Fruit fly (Drosophila melanogaster) whole organism, embryonic: ENCODE results near the gene Upf1.
A peak's percentile ranks its signal among the peaks of the same experiment; 100 is the strongest.

Experiments used
- Antp ChIP-seq: fragments of 200-800 bp; sonication (Bioruptor generic); optimal IDR thresholded peaks from 3 replicates; lab custom pipeline; 2016; ENCODE audit warnings: missing biosample characterization, missing genetic modification characterization
- Blimp-1 ChIP-seq: fragments of 200-800 bp; sonication (Bioruptor generic); optimal IDR thresholded peaks from 3 replicates; lab custom pipeline; 2018; ENCODE audit warnings: missing biosample characterization, missing genetic modification characterization, mild to moderate bottlenecking, moderate library complexity, missing genetic modification reagents
- CG10979 ChIP-seq: fragments of 200-800 bp; sonication (Bioruptor generic); optimal IDR thresholded peaks from 2 replicates; lab custom pipeline; 2018; ENCODE audit warnings: missing biosample characterization, mild to moderate bottlenecking, missing genetic modification characterization, moderate library complexity
- CG13775 ChIP-seq: fragments of 200-800 bp; sonication (Bioruptor generic); optimal IDR thresholded peaks from 3 replicates; lab custom pipeline; 2017; ENCODE audit warnings: missing biosample characterization, mild to moderate bottlenecking, missing genetic modification characterization
- CG17359 ChIP-seq: fragments of 200-800 bp; sonication (Bioruptor generic); optimal IDR thresholded peaks from 3 replicates; lab custom pipeline; 2018; ENCODE audit warnings: missing biosample characterization, mild to moderate bottlenecking, missing genetic modification characterization, moderate library complexity
- CG17829 ChIP-seq: fragments of 200-800 bp; optimal IDR thresholded peaks from 2 replicates; lab custom pipeline; 2019; ENCODE audit warnings: missing biosample characterization, mild to moderate bottlenecking, missing genetic modification characterization, moderate library complexity
- CG1792 ChIP-seq: fragments of 200-800 bp; sonication (Bioruptor generic); optimal IDR thresholded peaks from 2 replicates; lab custom pipeline; 2016; ENCODE audit warnings: missing biosample characterization, missing genetic modification characterization
- CG18764 ChIP-seq: fragments of 200-800 bp; sonication (Bioruptor generic); optimal IDR thresholded peaks from 3 replicates; lab custom pipeline; 2016; ENCODE audit warnings: missing biosample characterization, missing genetic modification characterization
- CG2120 ChIP-seq: fragments of 200-800 bp; sonication (Bioruptor generic); optimal IDR thresholded peaks from 3 replicates; lab custom pipeline; 2016; ENCODE audit warnings: missing biosample characterization, missing genetic modification characterization
- CG2202 ChIP-seq: fragments of 200-800 bp; sonication (Bioruptor generic); optimal IDR thresholded peaks from 2 replicates; lab custom pipeline; 2018; ENCODE audit warnings: missing biosample characterization, mild to moderate bottlenecking, missing genetic modification characterization
- CG2678 ChIP-seq: fragments of 200-800 bp; sonication (Bioruptor generic); optimal IDR thresholded peaks from 3 replicates; lab custom pipeline; 2019; ENCODE audit warnings: missing biosample characterization, mild to moderate bottlenecking, missing genetic modification characterization, moderate library complexity
- CG31388 ChIP-seq: fragments of 200-800 bp; sonication (Bioruptor generic); optimal IDR thresholded peaks from 2 replicates; lab custom pipeline; 2016; ENCODE audit warnings: missing biosample characterization, missing genetic modification characterization
- CG31441 ChIP-seq: fragments of 200-800 bp; sonication (Bioruptor generic); IDR thresholded peaks from 2 replicates; pipeline ENCODE4 v1.3.6; 2022; ENCODE audit warnings: missing biosample characterization, missing genetic modification characterization
- CG32767 ChIP-seq: fragments of 200-800 bp; sonication (Bioruptor generic); IDR thresholded peaks from 2 replicates; pipeline ENCODE4 v1.3.6; 2022; ENCODE audit warnings: missing biosample characterization, missing genetic modification characterization
- CG33557 ChIP-seq: fragments of 200-800 bp; sonication (Bioruptor generic); optimal IDR thresholded peaks from 2 replicates; lab custom pipeline; 2019; ENCODE audit warnings: missing biosample characterization, mild to moderate bottlenecking, missing genetic modification characterization, moderate library complexity
- CG34376 ChIP-seq: fragments of 200-800 bp; sonication (Bioruptor generic); optimal IDR thresholded peaks from 2 replicates; lab custom pipeline; 2018; ENCODE audit warnings: missing biosample characterization, mild to moderate bottlenecking, missing genetic modification characterization
- CG7357 ChIP-seq: fragments of 200-800 bp; sonication (Bioruptor generic); IDR thresholded peaks from 3 replicates; pipeline ENCODE4 v1.3.6; 2022; ENCODE audit warnings: missing biosample characterization, missing genetic modification characterization
- CG7963 ChIP-seq: fragments of 200-800 bp; sonication (Bioruptor generic); IDR thresholded peaks from 3 replicates; pipeline ENCODE4 v1.3.6; 2022; ENCODE audit warnings: missing biosample characterization, missing genetic modification characterization; ENCODE audit not compliant: partially characterized antibody
- CHES-1-like ChIP-seq: fragments of 200-800 bp; sonication (Bioruptor generic); optimal IDR thresholded peaks from 2 replicates; lab custom pipeline; 2016; ENCODE audit warnings: missing biosample characterization, missing genetic modification characterization
- Chrac-16 ChIP-seq: fragments of 200-800 bp; sonication (Bioruptor generic); optimal IDR thresholded peaks from 3 replicates; lab custom pipeline; 2016; ENCODE audit warnings: missing biosample characterization, missing genetic modification characterization
- Dp ChIP-seq: fragments of 200-800 bp; sonication (Bioruptor generic); optimal IDR thresholded peaks from 2 replicates; lab custom pipeline; 2018; ENCODE audit warnings: missing biosample characterization, mild to moderate bottlenecking, missing genetic modification characterization, moderate library complexity
- Lpt ChIP-seq: fragments of >200 bp; optimal IDR thresholded peaks from 2 replicates; lab custom pipeline; 2018; ENCODE audit warnings: missing biosample characterization, missing genetic modification characterization
- Mad ChIP-seq: fragments of 200-800 bp; sonication (Bioruptor generic); optimal IDR thresholded peaks from 2 replicates; lab custom pipeline; 2016; ENCODE audit warnings: missing biosample characterization, missing genetic modification characterization
- NC2β ChIP-seq: fragments of 200-800 bp; sonication (Bioruptor generic); optimal IDR thresholded peaks from 2 replicates; lab custom pipeline; 2016; ENCODE audit warnings: missing biosample characterization, missing genetic modification characterization
- NfI ChIP-seq: fragments of 200-800 bp; sonication (Bioruptor generic); optimal IDR thresholded peaks from 3 replicates; lab custom pipeline; 2018; ENCODE audit warnings: missing biosample characterization, mild to moderate bottlenecking, missing genetic modification characterization, moderate library complexity
- Sox102F ChIP-seq: fragments of 200-800 bp; sonication (Bioruptor generic); optimal IDR thresholded peaks from 2 replicates; lab custom pipeline; 2018; ENCODE audit warnings: missing biosample characterization, mild to moderate bottlenecking, missing genetic modification characterization, moderate library complexity
- Sry-β ChIP-seq: fragments of 200-800 bp; sonication (Bioruptor generic); optimal IDR thresholded peaks from 2 replicates; lab custom pipeline; 2018; ENCODE audit warnings: missing biosample characterization, mild to moderate bottlenecking, missing genetic modification characterization, moderate library complexity
- TFAM ChIP-seq: fragments of 200-800 bp; sonication (Bioruptor generic); optimal IDR thresholded peaks from 2 replicates; lab custom pipeline; 2017; ENCODE audit warnings: missing biosample characterization, missing genetic modification characterization, inconsistent platforms
- Tbp ChIP-seq: fragments of >200 bp; optimal IDR thresholded peaks from 2 replicates; lab custom pipeline; 2018; ENCODE audit warnings: missing biosample characterization, missing genetic modification characterization
- al ChIP-seq: fragments of 200-800 bp; sonication (Bioruptor generic); IDR thresholded peaks from 2 replicates; pipeline ENCODE4 v1.3.6; 2022; ENCODE audit warnings: missing biosample characterization, missing genetic modification characterization
- cato ChIP-seq: fragments of 200-800 bp; sonication (Bioruptor generic); optimal IDR thresholded peaks from 2 replicates; lab custom pipeline; 2016; ENCODE audit warnings: missing biosample characterization, missing genetic modification characterization, borderline replicate concordance
- danr ChIP-seq: fragments of 200-800 bp; sonication (Bioruptor generic); IDR thresholded peaks from 2 replicates; pipeline ENCODE4 v1.3.6; 2022; ENCODE audit warnings: missing biosample characterization, missing genetic modification characterization
- dmrt11E ChIP-seq: fragments of 200-800 bp; sonication (Bioruptor generic); optimal IDR thresholded peaks from 3 replicates; lab custom pipeline; 2018; ENCODE audit warnings: missing biosample characterization, mild to moderate bottlenecking, missing genetic modification characterization, moderate library complexity
- fd96Cb ChIP-seq: fragments of 200-800 bp; sonication (Bioruptor generic); optimal IDR thresholded peaks from 2 replicates; lab custom pipeline; 2018; ENCODE audit warnings: missing biosample characterization, mild to moderate bottlenecking, missing genetic modification characterization, moderate library complexity
- gem ChIP-seq: fragments of 200-800 bp; sonication (Bioruptor generic); optimal IDR thresholded peaks from 2 replicates; lab custom pipeline; 2019; ENCODE audit warnings: missing biosample characterization, mild to moderate bottlenecking, missing genetic modification characterization, moderate library complexity
- hbn ChIP-seq: fragments of 200-800 bp; sonication (Bioruptor generic); IDR thresholded peaks from 2 replicates; pipeline ENCODE4 v1.3.6; 2022; ENCODE audit warnings: missing biosample characterization, missing genetic modification characterization; ENCODE audit not compliant: partially characterized antibody
- ind ChIP-seq: fragments of 200-800 bp; sonication (Bioruptor generic); optimal IDR thresholded peaks from 3 replicates; lab custom pipeline; 2016; ENCODE audit warnings: missing biosample characterization, missing genetic modification characterization
- nom ChIP-seq: fragments of 200-800 bp; sonication (Bioruptor generic); optimal IDR thresholded peaks from 2 replicates; lab custom pipeline; 2017; ENCODE audit warnings: missing biosample characterization, missing genetic modification characterization, mild to moderate bottlenecking, moderate library complexity, missing genetic modification reagents
- oc ChIP-seq: fragments of 200-800 bp; sonication (Bioruptor generic); optimal IDR thresholded peaks from 2 replicates; lab custom pipeline; 2018; ENCODE audit warnings: missing biosample characterization, mild to moderate bottlenecking, missing genetic modification characterization, moderate library complexity
- pan ChIP-seq, 4 experiments: fragments of >200 bp in 3 of 4; fragments of 200-800 bp in 1 of 4; sonication (Bioruptor generic) in 1 of 4; optimal IDR thresholded peaks in 3 of 4; IDR thresholded peaks in 1 of 4; 2 replicates each; pipeline versions ENCODE4 v1.3.6 to Lab custom; 2017 to 2022; ENCODE audit warnings: missing biosample characterization in 2 of 4, missing genetic modification characterization in 2 of 4, mixed read lengths in 1 of 4
- pb ChIP-seq: fragments of 200-800 bp; sonication (Bioruptor generic); optimal IDR thresholded peaks from 3 replicates; lab custom pipeline; 2016; ENCODE audit warnings: missing biosample characterization, missing genetic modification characterization
- peb ChIP-seq: fragments of 200-800 bp; sonication (Bioruptor generic); IDR thresholded peaks from 2 replicates; pipeline ENCODE4 v1.3.6; 2022; ENCODE audit warnings: missing biosample characterization, missing genetic modification characterization
- pfk ChIP-seq: fragments of 200-800 bp; sonication (Bioruptor generic); optimal IDR thresholded peaks from 2 replicates; lab custom pipeline; 2018; ENCODE audit warnings: missing biosample characterization, mild to moderate bottlenecking, missing genetic modification characterization, moderate library complexity
- pita ChIP-seq: fragments of 200-800 bp; sonication (Bioruptor generic); optimal IDR thresholded peaks from 2 replicates; lab custom pipeline; 2017; ENCODE audit warnings: missing biosample characterization, mild to moderate bottlenecking, missing genetic modification characterization
- sc ChIP-seq, 3 experiments: fragments of >200 bp in 2 of 3; fragments of 200-800 bp in 1 of 3; sonication (Bioruptor generic) in 1 of 3; optimal IDR thresholded peaks; 2 replicates in 2 of 3; 3 replicates in 1 of 3; lab custom pipeline; 2017; ENCODE audit warnings: mild to moderate bottlenecking in 1 of 3, missing biosample characterization in 1 of 3, missing genetic modification characterization in 1 of 3, missing genetic modification reagents in 1 of 3
- sug ChIP-seq: fragments of 200-800 bp; optimal IDR thresholded peaks from 2 replicates; lab custom pipeline; 2019; ENCODE audit warnings: missing biosample characterization, mild to moderate bottlenecking, missing genetic modification characterization, moderate library complexity
- trem ChIP-seq: fragments of 200-800 bp; optimal IDR thresholded peaks from 3 replicates; lab custom pipeline; 2019; ENCODE audit warnings: missing biosample characterization, mild to moderate bottlenecking, missing genetic modification characterization, moderate library complexity
- twi ChIP-seq: fragments of 200-800 bp; optimal IDR thresholded peaks from 2 replicates; lab custom pipeline; 2019; ENCODE audit warnings: missing biosample characterization, mild to moderate bottlenecking, missing genetic modification characterization, moderate library complexity

Upf1 gene

dm6 chrX:11854758-11855465, 50.3 kb downstream of the Upf1 start, which contains the start of the genes CG10347 and ATP7 (continued):
- TF ChIP-seq fd96Cb (tag; lab: Kevin White, UChicago): no peak
- TF ChIP-seq gem (tag; lab: Kevin White, UChicago): peak; percentile 49
- TF ChIP-seq NC2β: peak; percentile 51
- TF ChIP-seq ind (GFP tag; lab: Kevin White, UChicago): peak; percentile 21
- TF ChIP-seq CG31388 (GFP tag; lab: Kevin White, UChicago): no peak
- no peak for TF ChIP-seq danr (GFP tag; lab: Robert Waterston, UW)
- TF ChIP-seq dmrt11E: no peak
- TF ChIP-seq peb (GFP tag; lab: Robert Waterston, UW): no peak
- no peak for TF ChIP-seq al
- TF ChIP-seq CHES-1-like (GFP tag; lab: Kevin White, UChicago): peak; percentile 26
- TF ChIP-seq oc (tag; lab: Kevin White, UChicago): no peak
- TF ChIP-seq CG13775 (GFP tag; lab: Kevin White, UChicago): peak; percentile 26
- no peak for TF ChIP-seq CG18764 (GFP tag; lab: Kevin White, UChicago)
- no peak for TF ChIP-seq CG7357 (GFP tag; lab: Robert Waterston, UW)
- no peak for TF ChIP-seq CG10979
- no peak for TF ChIP-seq CG33557
- peak; percentile 47 for TF ChIP-seq nom (GFP tag; lab: Kevin White, UChicago)
- TF ChIP-seq Antp: no peak
- no peak for TF ChIP-seq Blimp-1 (GFP tag; lab: Kevin White, UChicago)
- TF ChIP-seq Lpt (GFP tag; lab: Kevin White, UChicago): no peak
- TF ChIP-seq CG2202: no peak
- peak; percentile 43 for TF ChIP-seq CG2678
- TF ChIP-seq CG7963 (GFP tag; lab: Robert Waterston, UW): peak; percentile 75
- TF ChIP-seq CG17829: peak; percentile 41
- TF ChIP-seq Sox102F: no peak
- TF ChIP-seq NfI (GFP tag; lab: Kevin White, UChicago): no peak
- TF ChIP-seq pita (GFP tag; lab: Kevin White, UChicago): no peak
- TF ChIP-seq CG1792 (GFP tag; lab: Kevin White, UChicago): peak; percentile 11
- peak; percentile 84 for TF ChIP-seq hbn (GFP tag; lab: Robert Waterston, UW)
- TF ChIP-seq Sry-β (GFP tag; lab: Kevin White, UChicago): peak; percentile 19
- no peak for TF ChIP-seq sc (optimal IDR thresholded peaks at IDR 0.05; lab: Kevin White, UChicago)
- no peak for TF ChIP-seq sc (GFP tag; optimal IDR thresholded peaks at IDR 0.05; lab: Kevin White, UChicago)
- TF ChIP-seq CG34376 (GFP tag; lab: Kevin White, UChicago): peak; percentile 33
- TF ChIP-seq pfk (GFP tag; lab: Kevin White, UChicago): no peak
- TF ChIP-seq CG17359 (tag; lab: Kevin White, UChicago): no peak
- peak; percentile 49 for TF ChIP-seq sug (tag; lab: Kevin White, UChicago)
- TF ChIP-seq CG32767 (GFP tag; lab: Robert Waterston, UW): no peak
- TF ChIP-seq Dp (GFP tag; lab: Kevin White, UChicago): peak; percentile 53
- TF ChIP-seq CG2120 (GFP tag; lab: Kevin White, UChicago): peak; percentile 62
- TF ChIP-seq pb (GFP tag; lab: Kevin White, UChicago): no peak
- no peak for TF ChIP-seq cato
- no peak for TF ChIP-seq Tbp (GFP tag; lab: Kevin White, UChicago)
- peak; percentile 40 for TF ChIP-seq trem (tag; lab: Kevin White, UChicago)
- no peak for TF ChIP-seq twi (tag; lab: Kevin White, UChicago)
- TF ChIP-seq CG31441 (GFP tag; lab: Robert Waterston, UW): 0 out of 2 replicates have a peak, but pooled peaks have one; percentile 21
- peak; percentile 10 for TF ChIP-seq Mad
- no peak for TF ChIP-seq TFAM (GFP tag; lab: Kevin White, UChicago)
- no peak for TF ChIP-seq pan (optimal IDR thresholded peaks at IDR 0.05; lab: Kevin White, UChicago)
- TF ChIP-seq pan (GFP tag; optimal IDR thresholded peaks at IDR 0.05 in 1 of 2, IDR thresholded peaks at IDR 0.05 in 1 of 2): no peak
- no peak for TF ChIP-seq Chrac-16
